Worm (Caenorhabditis elegans) whole organism, young adult: ENCODE measurements around the gene npp-20.
A peak's percentile ranks its signal among the peaks of the same experiment; 100 is the strongest.

ENCODE experiments used
- B0019.2 ChIP-seq: fragments of 200-800 bp; sonication (Bioruptor generic); conservative IDR thresholded peaks from 2 replicates; pipeline ENCODE4 v1.3.6; 2022; ENCODE audit warnings: missing genetic modification reagents, missing genetic modification characterization, missing compliant biosample characterization
- B0261.1 ChIP-seq: sonication (generic microtip); optimal IDR thresholded peaks from 2 replicates; lab custom pipeline; 2016; ENCODE audit warnings: mild to moderate bottlenecking, missing genetic modification characterization, moderate library complexity, missing compliant biosample characterization
- C06A6.2 ChIP-seq: fragments of 200-800 bp; sonication (Bioruptor generic); conservative IDR thresholded peaks from 2 replicates; pipeline ENCODE4 v1.3.6; 2022; ENCODE audit warnings: missing genetic modification characterization, missing compliant biosample characterization
- C17E4.6 ChIP-seq: fragments of 200-800 bp; sonication (Bioruptor generic); IDR thresholded peaks from 2 replicates; pipeline ENCODE4 v1.3.6; 2022; ENCODE audit warnings: missing genetic modification reagents, missing genetic modification characterization, missing compliant biosample characterization
- F22D6.2 ChIP-seq: sonication (generic microtip); optimal IDR thresholded peaks from 2 replicates; lab custom pipeline; 2016; ENCODE audit warnings: mild to moderate bottlenecking, missing genetic modification characterization, missing compliant biosample characterization
- F33H1.4 ChIP-seq: fragments of 200-800 bp; sonication (Bioruptor generic); IDR thresholded peaks from 2 replicates; pipeline ENCODE4 v1.3.6; 2022; ENCODE audit warnings: missing genetic modification reagents, missing genetic modification characterization, missing compliant biosample characterization
- F52B5.7 ChIP-seq: sonication (generic microtip); optimal IDR thresholded peaks from 2 replicates; lab custom pipeline; 2016; ENCODE audit warnings: mild to moderate bottlenecking, missing genetic modification characterization, missing compliant biosample characterization
- F57A8.1 ChIP-seq: fragments of 200-800 bp; sonication (Bioruptor generic); optimal IDR thresholded peaks from 2 replicates; lab custom pipeline; 2018; ENCODE audit warnings: mild to moderate bottlenecking, missing genetic modification characterization, moderate library complexity, missing compliant biosample characterization
- F57C9.4 ChIP-seq: sonication (generic microtip); optimal IDR thresholded peaks from 2 replicates; lab custom pipeline; 2017; ENCODE audit warnings: mild to moderate bottlenecking, missing genetic modification characterization, missing compliant biosample characterization
- K11D2.4 ChIP-seq: fragments of 200-800 bp; sonication (Bioruptor generic); IDR thresholded peaks from 2 replicates; pipeline ENCODE4 v1.3.6; 2022; ENCODE audit warnings: missing genetic modification reagents, missing genetic modification characterization, missing compliant biosample characterization
- T26A5.8 ChIP-seq: sonication (generic microtip); optimal IDR thresholded peaks from 2 replicates; lab custom pipeline; 2016; ENCODE audit warnings: missing genetic modification characterization, missing compliant biosample characterization
- aptf-3 ChIP-seq: fragments of 200-800 bp; sonication (Bioruptor generic); IDR thresholded peaks from 2 replicates; pipeline ENCODE4 v1.3.6; 2022; ENCODE audit warnings: missing genetic modification characterization, missing compliant biosample characterization
- attf-3 ChIP-seq: fragments of 200-800 bp; sonication (Bioruptor generic); conservative IDR thresholded peaks from 2 replicates; pipeline ENCODE4 v1.3.6; 2022; ENCODE audit warnings: missing genetic modification reagents, missing genetic modification characterization, missing compliant biosample characterization
- ccch-3 ChIP-seq: fragments of 200-800 bp; sonication (Bioruptor generic); optimal IDR thresholded peaks from 2 replicates; lab custom pipeline; 2018; ENCODE audit warnings: mild to moderate bottlenecking, missing genetic modification characterization, missing compliant biosample characterization
- egrh-3 ChIP-seq: fragments of 200-800 bp; sonication (Bioruptor generic); IDR thresholded peaks from 2 replicates; pipeline ENCODE4 v1.3.6; 2022; ENCODE audit warnings: missing genetic modification reagents, missing genetic modification characterization, missing compliant biosample characterization
- ets-4 ChIP-seq: fragments of 200-800 bp; sonication (Bioruptor generic); optimal IDR thresholded peaks from 2 replicates; lab custom pipeline; 2018; ENCODE audit warnings: mild to moderate bottlenecking, missing genetic modification characterization, missing compliant biosample characterization
- hmg-1.2 ChIP-seq: fragments of 200-800 bp; sonication (Bioruptor generic); IDR thresholded peaks from 2 replicates; pipeline ENCODE4 v1.3.6; 2022; ENCODE audit warnings: missing genetic modification reagents, missing genetic modification characterization, missing compliant biosample characterization
- hsf-1 ChIP-seq: fragments of 200-800 bp; sonication (Bioruptor generic); IDR thresholded peaks from 2 replicates; pipeline ENCODE4 v1.3.6; 2022; ENCODE audit warnings: missing genetic modification reagents, missing genetic modification characterization, missing compliant biosample characterization
- lin-26 ChIP-seq: fragments of 200-800 bp; sonication (Bioruptor generic); IDR thresholded peaks from 2 replicates; pipeline ENCODE4 v1.3.6; 2022; ENCODE audit warnings: missing genetic modification reagents, missing genetic modification characterization, missing compliant biosample characterization
- lin-35 ChIP-seq, 3 experiments: fragments of 150-350 bp in 2 of 3; sonication (generic microtip) in 1 of 3; optimal IDR thresholded peaks; 2 replicates each; lab custom pipeline; 2014 to 2018; ENCODE audit warnings: missing biosample characterization in 3 of 3, missing genetic modification characterization in 3 of 3, missing genetic modification reagents in 3 of 3
- lin-40 ChIP-seq: sonication (generic microtip); optimal IDR thresholded peaks from 2 replicates; lab custom pipeline; 2016; ENCODE audit warnings: missing genetic modification characterization, mild to moderate bottlenecking, missing compliant biosample characterization, missing genotype, missing genetic modification reagents
- madf-10 ChIP-seq: sonication (generic microtip); optimal IDR thresholded peaks from 2 replicates; lab custom pipeline; 2016; ENCODE audit warnings: mild to moderate bottlenecking, missing genetic modification characterization, missing compliant biosample characterization
- mcd-1 ChIP-seq: fragments of 200-800 bp; sonication (Bioruptor generic); IDR thresholded peaks from 2 replicates; pipeline ENCODE4 v1.3.6; 2022; ENCODE audit warnings: missing genetic modification reagents, missing genetic modification characterization, missing compliant biosample characterization
- mel-28 ChIP-seq: sonication (generic microtip); optimal IDR thresholded peaks from 2 replicates; lab custom pipeline; 2016; ENCODE audit warnings: borderline replicate concordance, mild to moderate bottlenecking, missing genetic modification characterization, missing compliant biosample characterization
- nfya-1 ChIP-seq: sonication (generic microtip); optimal IDR thresholded peaks from 2 replicates; lab custom pipeline; 2017; ENCODE audit warnings: antibody characterized with exemption, missing compliant biosample characterization, missing genetic modification characterization, borderline replicate concordance; ENCODE audit not compliant: insufficient read depth
- nhr-80 ChIP-seq: sonication (generic microtip); optimal IDR thresholded peaks from 2 replicates; lab custom pipeline; 2016; ENCODE audit warnings: missing genetic modification characterization, missing compliant biosample characterization
- rpc-1 ChIP-seq, 2 experiments: fragments of 150-350 bp in 1 of 2; sonication (generic microtip) in 1 of 2; optimal IDR thresholded peaks; 2 replicates each; lab custom pipeline; 2014 to 2018; ENCODE audit warnings: missing biosample characterization in 1 of 2, missing genetic modification characterization in 1 of 2, missing genetic modification reagents in 1 of 2, missing genotype in 1 of 2
- sdz-38 ChIP-seq: sonication (generic microtip); optimal IDR thresholded peaks from 2 replicates; lab custom pipeline; 2016; ENCODE audit warnings: missing genotype, missing genetic modification characterization, missing compliant biosample characterization
- snpc-4 ChIP-seq, 5 experiments: fragments of 150-350 bp in 1 of 5; sonication (generic microtip) in 4 of 5; optimal IDR thresholded peaks; 2 replicates each; lab custom pipeline; 2014 to 2018; ENCODE audit warnings: missing genetic modification characterization in 5 of 5, missing biosample characterization in 3 of 5, antibody characterized with exemption in 2 of 5, mild to moderate bottlenecking in 2 of 5, missing compliant biosample characterization in 2 of 5, missing genotype in 2 of 5, moderate library complexity in 2 of 5, missing genetic modification reagents in 1 of 5
- sptf-2 ChIP-seq: fragments of 200-800 bp; sonication (Bioruptor generic); optimal IDR thresholded peaks from 2 replicates; lab custom pipeline; 2018; ENCODE audit warnings: mild to moderate bottlenecking, missing genetic modification characterization, missing compliant biosample characterization
- tbp1 ChIP-seq: fragments of 200-800 bp; sonication (Bioruptor generic); optimal IDR thresholded peaks from 2 replicates; lab custom pipeline; 2018; ENCODE audit warnings: mild to moderate bottlenecking, missing genetic modification characterization, missing compliant biosample characterization
- ztf-26 ChIP-seq: sonication (generic microtip); optimal IDR thresholded peaks from 2 replicates; lab custom pipeline; 2017; ENCODE audit warnings: missing genetic modification characterization, missing compliant biosample characterization
- ztf-3 ChIP-seq: fragments of 200-800 bp; sonication (Bioruptor generic); optimal IDR thresholded peaks from 2 replicates; lab custom pipeline; 2018; ENCODE audit warnings: mild to moderate bottlenecking, missing genetic modification characterization, missing compliant biosample characterization

The npp-20 gene

DNA sequence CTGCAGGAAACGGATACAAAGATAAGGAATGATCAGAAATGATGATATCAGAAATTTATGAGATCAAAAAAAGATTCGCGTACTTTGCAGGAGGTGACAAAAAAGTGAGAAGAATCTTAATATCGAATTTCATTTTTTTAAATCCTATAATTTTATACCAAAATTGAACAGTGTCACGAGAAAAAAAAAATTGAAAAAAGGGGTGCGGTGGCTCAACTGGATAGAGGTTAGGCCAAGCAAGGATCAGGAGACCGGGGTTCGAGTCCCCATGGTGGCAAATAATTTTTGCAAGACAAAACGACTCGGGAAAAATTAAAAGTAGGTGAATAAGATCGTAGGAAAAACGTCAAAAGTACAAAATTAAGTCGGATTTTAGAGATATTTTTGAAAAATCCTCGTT is 25.5 kb downstream of the npp-20 start:
- no peak for TF ChIP-seq attf-3 (GFP tag; lab: Robert Waterston, UW)
- no peak for TF ChIP-seq nfya-1 (tag; lab: Kevin White, UChicago)
- no peak for TF ChIP-seq C17E4.6 (GFP tag; lab: Robert Waterston, UW)
- 0 out of 2 replicates have a peak, but pooled peaks have one; percentile 11 for TF ChIP-seq F33H1.4
- 0 out of 2 replicates have a peak, but pooled peaks have one; percentile 45 for TF ChIP-seq lin-26 (GFP tag; lab: Robert Waterston, UW)
- TF ChIP-seq tbp1, result peak; percentile 82
- peak; percentile 39 for TF ChIP-seq rpc-1 (optimal IDR thresholded peaks at IDR 0.05; lab: Kevin White, UChicago)
- TF ChIP-seq rpc-1 (tag; optimal IDR thresholded peaks at IDR 0.05; lab: Kevin White, UChicago), result peak; percentile 68
- peak; percentile 58 for TF ChIP-seq B0261.1 (tag; lab: Kevin White, UChicago)

DNA sequence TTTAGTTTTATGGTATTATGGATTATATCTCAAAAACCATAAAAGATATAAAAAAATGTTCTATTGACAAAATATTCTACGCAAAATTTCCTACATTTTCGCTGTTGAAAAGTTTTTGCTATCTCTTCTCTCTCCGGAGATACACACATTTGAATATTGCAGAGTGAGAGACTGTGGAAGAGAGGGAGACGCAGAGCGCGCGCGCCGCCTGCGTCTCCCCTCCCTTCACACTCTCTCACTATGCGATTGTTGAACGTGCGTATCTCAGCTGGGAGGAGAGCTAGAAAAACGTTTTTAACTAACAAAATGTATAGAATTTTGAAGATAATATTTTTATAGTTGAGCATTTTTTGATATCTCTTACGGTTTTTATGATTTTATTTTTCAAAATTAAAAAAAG is 26.7 kb downstream of the npp-20 start:
- TF ChIP-seq egrh-3 (GFP tag; lab: Robert Waterston, UW) (peak; percentile 35; the same call in 1 of the 2 replicates), lin-40 (tag; lab: Kevin White, UChicago) (no peak), C06A6.2 (GFP tag; lab: Robert Waterston, UW) (no peak), aptf-3 (GFP tag; lab: Robert Waterston, UW) (no peak), K11D2.4 (GFP tag; lab: Robert Waterston, UW) (no peak), mcd-1 (no peak), T26A5.8 (tag; lab: Kevin White, UChicago) (no peak), F57A8.1 (GFP tag; lab: Kevin White, UChicago) (no peak), B0019.2 (no peak), F52B5.7 (tag; lab: Kevin White, UChicago) (no peak), sptf-2 (GFP tag; lab: Kevin White, UChicago) (no peak), hmg-1.2 (GFP tag; lab: Robert Waterston, UW) (peak; percentile 85)
- TF ChIP-seq, all 124 proteins: peak for 2

DNA sequence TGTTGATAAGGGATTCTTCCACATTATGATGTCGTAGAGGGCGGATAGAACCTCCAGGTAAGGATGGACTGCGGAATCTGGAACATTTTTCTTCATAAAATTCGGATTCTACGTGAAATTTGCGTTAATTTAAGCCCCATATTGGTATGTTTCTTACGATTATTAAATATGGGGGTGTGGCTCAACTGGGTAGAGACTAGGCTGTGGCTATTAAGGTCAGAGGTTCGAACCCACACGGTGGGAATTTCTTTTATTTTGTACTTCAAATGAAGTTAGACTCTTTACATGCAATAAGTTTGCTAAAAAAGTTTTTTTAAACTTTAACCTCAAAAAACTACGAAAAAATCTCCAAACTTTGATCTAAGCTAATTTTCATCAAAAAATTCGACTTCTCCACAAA is 30.4 kb downstream of the npp-20 start:
- no peak for TF ChIP-seq ets-4 (GFP tag; lab: Kevin White, UChicago)
- TF ChIP-seq ztf-3 (GFP tag; lab: Kevin White, UChicago), result no peak
- no peak for TF ChIP-seq ztf-26
- TF ChIP-seq attf-3 (GFP tag; lab: Robert Waterston, UW), result no peak
- no peak for TF ChIP-seq F57C9.4 (tag; lab: Kevin White, UChicago)
- TF ChIP-seq sdz-38 (tag; lab: Kevin White, UChicago), result no peak
- TF ChIP-seq rpc-1 (optimal IDR thresholded peaks at IDR 0.05; lab: Kevin White, UChicago), result peak; percentile 47
- TF ChIP-seq rpc-1 (tag; optimal IDR thresholded peaks at IDR 0.05; lab: Kevin White, UChicago), result peak; percentile 71
- TF ChIP-seq lin-35 (GFP tag; optimal IDR thresholded peaks at IDR 0.05; lab: Kevin White, UChicago), result no peak
- no peak for TF ChIP-seq hsf-1
- TF ChIP-seq ccch-3 (GFP tag; lab: Kevin White, UChicago), result no peak
- no peak for TF ChIP-seq madf-10 (tag; lab: Kevin White, UChicago)
- no peak for TF ChIP-seq F33H1.4
- TF ChIP-seq F22D6.2, result no peak
- peak; percentile 44 for TF ChIP-seq B0261.1 (tag; lab: Kevin White, UChicago)
- TF ChIP-seq mel-28 (tag; lab: Kevin White, UChicago), result no peak
- peak; percentile 77 for TF ChIP-seq tbp1

ce11 chrIV:1461463-1461862 is 34.4 kb downstream of the npp-20 start:
- TF ChIP-seq snpc-4 (GFP tag; optimal IDR thresholded peaks at IDR 0.05; lab: Kevin White, UChicago), result no peak
- peak in 1 of 4 experiments; percentile 24 for TF ChIP-seq snpc-4 (tag; optimal IDR thresholded peaks at IDR 0.05; lab: Kevin White, UChicago)
- no peak for TF ChIP-seq nhr-80
